Fruit fly (Drosophila melanogaster) Kc167 (cell line): ENCODE data around the gene CG13042.

ENCODE experiments used
- Myc ChIP-seq: fragments of >200 bp; optimal IDR thresholded peaks from 2 replicates; lab custom pipeline; 2017; ENCODE audit warnings: missing external identifiers
- Sin3A ChIP-seq: fragments of >200 bp; optimal IDR thresholded peaks from 2 replicates; lab custom pipeline; 2018; ENCODE audit warnings: missing external identifiers
- h ChIP-seq: fragments of >200 bp; optimal IDR thresholded peaks from 3 replicates; lab custom pipeline; 2018; ENCODE audit warnings: missing external identifiers
- insv ChIP-seq: fragments of >200 bp; optimal IDR thresholded peaks from 3 replicates; lab custom pipeline; 2018; ENCODE audit warnings: missing external identifiers
- psq ChIP-seq: fragments of >200 bp; optimal IDR thresholded peaks from 2 replicates; lab custom pipeline; 2017; ENCODE audit warnings: missing external identifiers
- ttk ChIP-seq: sonication (Bioruptor generic); optimal IDR thresholded peaks from 2 replicates; lab custom pipeline; 2017; ENCODE audit warnings: missing external identifiers

Gene CG13042

dm6 chr3L:16337739-16338138 lies 29.5 kb upstream of the CG13042 start:
- TF ChIP-seq psq (lab: Kevin White, UChicago) (no peak), ttk (lab: Kevin White, UChicago) (no peak), Sin3A (no peak), h (lab: Kevin White, UChicago) (no peak), Myc (lab: Kevin White, UChicago) (no peak), insv (no peak)

- TF ChIP-seq ttk (lab: Kevin White, UChicago) (no peak), Myc (lab: Kevin White, UChicago) (no peak)
These were observed 26.6 kb upstream of the CG13042 start for dm6 chr3L:16334876-16335275.

- no peak for TF ChIP-seq Myc (lab: Kevin White, UChicago)
- TF ChIP-seq psq (lab: Kevin White, UChicago) = no peak
- no peak for TF ChIP-seq ttk (lab: Kevin White, UChicago)
- no peak for TF ChIP-seq Sin3A
- no peak for TF ChIP-seq insv
- TF ChIP-seq h (lab: Kevin White, UChicago) = no peak
These were observed 24.7 kb upstream of the CG13042 start, which contains the start of gene CG13056 for dm6 chr3L:16333013-16333412. Gene CG13056, plus strand, starts transcription at chr3L:16333313.

- TF ChIP-seq psq (lab: Kevin White, UChicago) (no peak), ttk (lab: Kevin White, UChicago) (no peak), Sin3A (no peak), h (lab: Kevin White, UChicago) (no peak), insv (no peak), Myc (lab: Kevin White, UChicago) (no peak)
These were observed 23.4 kb upstream of the CG13042 start, which contains the start of gene retinin for dm6 chr3L:16331633-16332032. Gene retinin, plus strand, starts transcription at chr3L:16331933.

- TF ChIP-seq h (lab: Kevin White, UChicago) (no peak), Sin3A (no peak), psq (lab: Kevin White, UChicago) (no peak), ttk (lab: Kevin White, UChicago) (no peak), Myc (lab: Kevin White, UChicago) (no peak), insv (no peak)
These were observed 22.5 kb upstream of the CG13042 start, which contains the start of gene CG33060 for dm6 chr3L:16330740-16331139. Gene CG33060, plus strand, starts transcription at chr3L:16331040.

- no peak for TF ChIP-seq Sin3A
- no peak for TF ChIP-seq ttk (lab: Kevin White, UChicago)
- no peak for TF ChIP-seq Myc (lab: Kevin White, UChicago)
- no peak for TF ChIP-seq psq (lab: Kevin White, UChicago)
- TF ChIP-seq insv = no peak
- no peak for TF ChIP-seq h (lab: Kevin White, UChicago)
These were observed 21.2 kb upstream of the CG13042 start, which contains the start of gene CG33061 for dm6 chr3L:16329495-16329894. Gene CG33061, plus strand, starts transcription at chr3L:16329795.

dm6 chr3L:16328207-16328891 lies 20.1 kb upstream of the CG13042 start, which contains the start of gene CG13058:
Gene CG13058, plus strand, starts transcription at chr3L:16328841.
- no peak for TF ChIP-seq h (lab: Kevin White, UChicago)

- TF ChIP-seq ttk (lab: Kevin White, UChicago) = no peak
- no peak for TF ChIP-seq Myc (lab: Kevin White, UChicago)
- TF ChIP-seq Sin3A = no peak
- no peak for TF ChIP-seq psq (lab: Kevin White, UChicago)
- TF ChIP-seq h (lab: Kevin White, UChicago) = no peak
- TF ChIP-seq insv = no peak
These were observed 19.5 kb upstream of the CG13042 start, which contains the start of gene CG13038 for dm6 chr3L:16327776-16328175. Gene CG13038, minus strand, starts transcription at chr3L:16327893.

- TF ChIP-seq Sin3A (no peak), insv (no peak), h (lab: Kevin White, UChicago) (no peak), psq (lab: Kevin White, UChicago) (no peak), ttk (lab: Kevin White, UChicago) (no peak), Myc (lab: Kevin White, UChicago) (no peak)
These were observed 18.4 kb upstream of the CG13042 start, which contains the start of the genes CG13040 and CG13039 for dm6 chr3L:16326657-16327056. Gene CG13040, minus strand, starts transcription at chr3L:16326757. Gene CG13039, minus strand, starts transcription at chr3L:16326762.

dm6 chr3L:16323372-16323771 lies 15.1 kb upstream of the CG13042 start, which contains the start of gene CG13059:
Gene CG13059, plus strand, starts transcription at chr3L:16323672.
- TF ChIP-seq insv = no peak
- TF ChIP-seq Sin3A = no peak
- TF ChIP-seq Myc (lab: Kevin White, UChicago) = no peak
- TF ChIP-seq psq (lab: Kevin White, UChicago) = no peak
- no peak for TF ChIP-seq h (lab: Kevin White, UChicago)
- no peak for TF ChIP-seq ttk (lab: Kevin White, UChicago)

- TF ChIP-seq ttk (lab: Kevin White, UChicago) (no peak), psq (lab: Kevin White, UChicago) (no peak), Myc (lab: Kevin White, UChicago) (no peak)
These were observed 12.9 kb upstream of the CG13042 start, which contains the start of gene CG42718 for dm6 chr3L:16321172-16321571. Gene CG42718, minus strand, starts transcription at chr3L:16321272.

- TF ChIP-seq Myc (lab: Kevin White, UChicago) = no peak
- TF ChIP-seq h (lab: Kevin White, UChicago) = no peak
- TF ChIP-seq Sin3A = no peak
- no peak for TF ChIP-seq insv
- no peak for TF ChIP-seq ttk (lab: Kevin White, UChicago)
- TF ChIP-seq psq (lab: Kevin White, UChicago) = no peak
These were observed 11.2 kb upstream of the CG13042 start, which contains the start of the genes CG13041 and CG13060 for dm6 chr3L:16319399-16319906. Gene CG13041, minus strand, starts transcription at chr3L:16319526. Gene CG13060, plus strand, starts transcription at chr3L:16319856.
